Fruit fly (Drosophila melanogaster): ENCODE measurements around the gene AdipoR.

Gene AdipoR

dm6 chr3R:22530305-22530704, 17.3 kb downstream of the AdipoR start, which contains the start of gene CG33099 (continued):
- TF ChIP-seq Myb (GFP tag; optimal IDR thresholded peaks at IDR 0.05) (no peak), Dek (tag; optimal IDR thresholded peaks at IDR 0.05) (peak; percentile 38), D19A (tag; optimal IDR thresholded peaks at IDR 0.05) (no peak), sc (optimal IDR thresholded peaks at IDR 0.05) (no peak), sc (GFP tag; optimal IDR thresholded peaks at IDR 0.05) (no peak), zf30C (GFP tag; optimal IDR thresholded peaks at IDR 0.05) (no peak), Usf (GFP tag; optimal IDR thresholded peaks at IDR 0.05) (no peak), CG17829 (tag; optimal IDR thresholded peaks at IDR 0.05) (no peak), knrl (GFP tag; IDR thresholded peaks at IDR 0.05; ENCODE audit: partially characterized antibody) (no peak), CG13296 (GFP tag; optimal IDR thresholded peaks at IDR 0.05) (peak; percentile 72), CG7963 (GFP tag; IDR thresholded peaks at IDR 0.05; ENCODE audit: partially characterized antibody) (no peak), ken (GFP tag; IDR thresholded peaks at IDR 0.05) (0 out of 3 replicates have a peak, but pooled peaks have one; percentile 30), grau (tag; optimal IDR thresholded peaks at IDR 0.05) (peak; percentile 6), salm (tag; optimal IDR thresholded peaks at IDR 0.05) (no peak), CG10366 (GFP tag; IDR thresholded peaks at IDR 0.05) (no peak), CG15073 (GFP tag; optimal IDR thresholded peaks at IDR 0.05) (no peak), CG11696 (GFP tag; IDR thresholded peaks at IDR 0.05) (no peak), CG33213 (GFP tag; optimal IDR thresholded peaks at IDR 0.05) (peak; percentile 28), CG7928 (GFP tag; optimal IDR thresholded peaks at IDR 0.05) (no peak), CG10462 (GFP tag; optimal IDR thresholded peaks at IDR 0.05) (no peak), Atf6 (GFP tag; IDR thresholded peaks at IDR 0.05) (peak; percentile 52; the same call in 1 of the 2 replicates), wdn (GFP tag; IDR thresholded peaks at IDR 0.05) (no peak), CG10565 (GFP tag; optimal IDR thresholded peaks at IDR 0.05) (no peak), p53 (GFP tag; optimal IDR thresholded peaks at IDR 0.05) (peak; percentile 38), schlank (tag; optimal IDR thresholded peaks at IDR 0.05) (peak; percentile 49), CG18619 (GFP tag; optimal IDR thresholded peaks at IDR 0.05) (peak; percentile 21), Gsc (GFP tag; IDR thresholded peaks at IDR 0.05) (no peak), CG10267 (tag; optimal IDR thresholded peaks at IDR 0.05) (peak; percentile 7), Drgx (GFP tag; IDR thresholded peaks at IDR 0.05) (peak; percentile 22; the same call in 1 of the 2 replicates), twi (tag; optimal IDR thresholded peaks at IDR 0.05) (no peak), jing (GFP tag; optimal IDR thresholded peaks at IDR 0.05) (no peak), Hmr (GFP tag; optimal IDR thresholded peaks at IDR 0.05) (peak; percentile 65), nau (GFP tag; optimal IDR thresholded peaks at IDR 0.05) (peak; percentile 47), Nf-YB (GFP tag; optimal IDR thresholded peaks at IDR 0.05) (no peak), tgo (GFP tag; IDR thresholded peaks at IDR 0.05) (no peak), stwl (tag; optimal IDR thresholded peaks at IDR 0.05) (peak; percentile 0), BtbVII (GFP tag; optimal IDR thresholded peaks at IDR 0.05) (peak; percentile 19), CG10321 (GFP tag; IDR thresholded peaks at IDR 0.05) (no peak), CG30403 (GFP tag; optimal IDR thresholded peaks at IDR 0.05) (no peak), gcm (GFP tag; optimal IDR thresholded peaks at IDR 0.05) (peak; percentile 49), CG4854 (GFP tag; optimal IDR thresholded peaks at IDR 0.05) (no peak), bbx (GFP tag; IDR thresholded peaks at IDR 0.05; ENCODE audit: partially characterized antibody) (no peak), CG10959 (GFP tag; IDR thresholded peaks at IDR 0.05) (no peak), CG17359 (tag; optimal IDR thresholded peaks at IDR 0.05) (peak; percentile 55), CG11723 (GFP tag; optimal IDR thresholded peaks at IDR 0.05) (no peak), nerfin-1 (tag; optimal IDR thresholded peaks at IDR 0.05) (no peak), CG15269 (tag; optimal IDR thresholded peaks at IDR 0.05) (peak; percentile 9), fru (optimal IDR thresholded peaks at IDR 0.05) (no peak), CG7372 (GFP tag; IDR thresholded peaks at IDR 0.05) (no peak), nom (GFP tag; optimal IDR thresholded peaks at IDR 0.05) (peak; percentile 11), jumu (GFP tag; optimal IDR thresholded peaks at IDR 0.05) (no peak), nerfin-2 (GFP tag; IDR thresholded peaks at IDR 0.05; ENCODE audit: partially characterized antibody) (no peak)
